Fruit fly (Drosophila melanogaster): Measurements from ENCODE around the gene CG14174.

DNA sequence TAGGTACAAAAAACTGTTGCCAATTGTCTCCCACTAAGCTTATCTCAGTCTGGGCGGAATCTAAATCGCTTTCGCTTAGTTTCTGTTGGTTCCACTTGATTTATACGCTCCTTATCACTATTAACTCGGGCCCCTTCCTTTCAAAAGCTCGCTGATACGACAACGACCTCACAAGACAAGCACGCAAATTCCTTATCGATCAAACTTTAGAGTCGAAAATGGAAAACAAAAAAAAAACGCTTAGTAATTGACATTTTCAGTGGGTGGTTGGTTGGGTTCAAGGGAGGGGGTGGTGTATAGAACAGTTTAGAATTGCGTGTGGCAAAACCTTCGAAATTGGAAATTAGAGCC lies 27.7 kb upstream of the CG14174 start:
- TF ChIP-seq insv (optimal IDR thresholded peaks at IDR 0.05) (no peak), psq (optimal IDR thresholded peaks at IDR 0.05) (no peak)

All from Kc167 (cell line).